Fruit fly (Drosophila melanogaster): ENCODE results near the gene Nep1.

The Nep1 gene

DNA sequence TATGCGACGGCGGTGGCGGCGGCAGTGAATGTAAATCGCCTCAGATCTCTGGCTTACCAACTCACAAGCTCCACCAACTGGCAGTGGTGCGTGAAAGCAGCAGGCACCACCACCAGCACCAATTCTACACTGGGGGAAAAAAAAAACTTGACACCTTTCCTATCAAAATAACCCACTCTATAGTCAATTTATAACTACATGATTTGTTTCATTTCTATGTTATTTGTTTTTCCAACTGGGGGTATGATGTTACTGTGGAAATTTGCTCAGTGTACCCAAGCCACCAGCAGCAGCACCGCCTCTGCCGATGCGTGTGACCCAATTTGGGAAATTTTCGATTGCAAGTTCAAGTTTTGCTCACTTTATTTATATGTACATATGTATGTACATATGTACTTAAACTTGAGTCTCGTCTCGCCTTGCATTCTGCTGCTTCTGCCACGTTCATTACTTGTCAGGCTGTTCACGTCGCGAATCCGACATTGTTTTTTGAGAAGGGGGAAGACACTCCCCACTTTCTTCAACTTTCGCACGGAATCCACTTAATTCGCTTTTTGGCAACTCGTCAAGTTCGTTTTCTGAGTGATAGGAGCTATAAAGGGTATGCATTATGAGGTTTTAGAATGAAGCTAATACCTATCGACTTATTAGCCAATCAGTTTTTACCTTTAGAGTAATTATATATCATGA is 31.7 kb upstream of the Nep1 start (continued):
- TF ChIP-seq Mad (GFP tag; optimal IDR thresholded peaks at IDR 0.05) (no peak), ind (GFP tag; optimal IDR thresholded peaks at IDR 0.05) (peak; percentile 29), Dip2 (GFP tag; IDR thresholded peaks at IDR 0.05) (no peak), CG17361 (GFP tag; IDR thresholded peaks at IDR 0.05) (0 out of 3 replicates have a peak, but pooled peaks have one; percentile 16), Sox100B (GFP tag; optimal IDR thresholded peaks at IDR 0.05) (peak; percentile 8), D19A (tag; optimal IDR thresholded peaks at IDR 0.05) (no peak), Mes4 (GFP tag; optimal IDR thresholded peaks at IDR 0.05) (no peak), trem (tag; optimal IDR thresholded peaks at IDR 0.05) (no peak), Optix (GFP tag; IDR thresholded peaks at IDR 0.05) (0 out of 3 replicates have a peak, but pooled peaks have one; percentile 42), ATbp (GFP tag; optimal IDR thresholded peaks at IDR 0.05) (peak; percentile 49), mam (GFP tag; optimal IDR thresholded peaks at IDR 0.05) (no peak), CG5953 (GFP tag; IDR thresholded peaks at IDR 0.05) (peak; percentile 48; the same call in 1 of the 2 replicates), Adf1 (GFP tag; IDR thresholded peaks at IDR 0.05) (no peak), ara (GFP tag; IDR thresholded peaks at IDR 0.05) (peak; percentile 47; the same call in 1 of the 2 replicates), H15 (GFP tag; IDR thresholded peaks at IDR 0.05) (peak; percentile 59; the same call in 2 of the 3 replicates), CG15479 (GFP tag; optimal IDR thresholded peaks at IDR 0.05) (no peak), nom (GFP tag; optimal IDR thresholded peaks at IDR 0.05) (no peak), CG11695 (GFP tag; IDR thresholded peaks at IDR 0.05) (0 out of 3 replicates have a peak, but pooled peaks have one; percentile 33), pita (GFP tag; optimal IDR thresholded peaks at IDR 0.05) (no peak), CG16863 (GFP tag; optimal IDR thresholded peaks at IDR 0.05) (peak; percentile 0), CG14441 (GFP tag; IDR thresholded peaks at IDR 0.05) (peak; percentile 43; the same call in 1 of the 2 replicates), grn (GFP tag; optimal IDR thresholded peaks at IDR 0.05) (no peak), nmo (GFP tag; optimal IDR thresholded peaks at IDR 0.05) (peak; percentile 14), dpn (GFP tag; optimal IDR thresholded peaks at IDR 0.05) (peak in 1 of 2 experiments; percentile 21), CG11504 (tag; optimal IDR thresholded peaks at IDR 0.05) (peak; percentile 57), Sry-δ (GFP tag; optimal IDR thresholded peaks at IDR 0.05) (no peak), ap (GFP tag; IDR thresholded peaks at IDR 0.05) (0 out of 2 replicates have a peak, but pooled peaks have one; percentile 7), unc-4 (GFP tag; IDR thresholded peaks at IDR 0.05; ENCODE audit: partially characterized antibody) (no peak), Oaz (GFP tag; IDR thresholded peaks at IDR 0.05) (no peak), CG11247 (GFP tag; IDR thresholded peaks at IDR 0.05) (no peak), dmrt99B (tag; optimal IDR thresholded peaks at IDR 0.05) (peak; percentile 66), D19B (GFP tag; optimal IDR thresholded peaks at IDR 0.05) (no peak), CG12155 (GFP tag; optimal IDR thresholded peaks at IDR 0.05) (no peak)

DNA sequence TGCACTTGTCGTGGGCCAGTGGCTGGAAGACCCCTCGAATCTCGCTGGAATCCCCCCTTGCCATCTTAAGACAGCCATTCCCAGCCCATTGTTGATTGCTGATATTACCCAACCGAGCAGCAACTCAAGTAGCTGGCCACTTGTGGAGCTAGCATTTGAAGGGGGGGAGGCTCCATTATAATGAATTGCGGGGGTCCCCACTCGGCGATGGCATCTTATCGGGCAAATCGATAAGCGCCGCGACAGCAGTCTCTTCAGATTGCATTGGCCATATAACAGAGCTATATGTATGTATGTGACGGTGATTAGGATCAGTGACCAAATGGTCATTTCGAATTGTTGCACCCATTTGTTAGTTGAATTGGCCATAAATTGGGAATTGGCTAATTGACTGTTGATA is 28.8 kb upstream of the Nep1 start:
- TF ChIP-seq CG4854 (GFP tag; optimal IDR thresholded peaks at IDR 0.05): no peak
- peak; percentile 91 for TF ChIP-seq sug (tag; optimal IDR thresholded peaks at IDR 0.05)
- TF ChIP-seq bigmax (GFP tag; optimal IDR thresholded peaks at IDR 0.05): no peak
- TF ChIP-seq crol (GFP tag; IDR thresholded peaks at IDR 0.05): peak; percentile 34; the same call in 1 of the 2 replicates
- peak in 1 of 2 experiments; percentile 38 for TF ChIP-seq Pdp1 (GFP tag; optimal IDR thresholded peaks at IDR 0.05)
- 0 out of 3 replicates have a peak, but pooled peaks have one; percentile 34 for TF ChIP-seq vnd (GFP tag; IDR thresholded peaks at IDR 0.05; ENCODE audit: partially characterized antibody)
- TF ChIP-seq exex (tag; optimal IDR thresholded peaks at IDR 0.05): peak; percentile 27
- no peak for TF ChIP-seq kah (GFP tag; optimal IDR thresholded peaks at IDR 0.05)
- peak; percentile 91 for TF ChIP-seq grn (GFP tag; optimal IDR thresholded peaks at IDR 0.05)
- TF ChIP-seq stc (GFP tag; IDR thresholded peaks at IDR 0.05): no peak
